Worm (Caenorhabditis elegans) whole organism, L1 larva: ENCODE measurements around the gene JC8.7.

ENCODE experiments used
- ceh-63 ChIP-seq: fragments of 200-800 bp; sonication (Bioruptor generic); optimal IDR thresholded peaks from 2 replicates; lab custom pipeline; 2018; ENCODE audit warnings: mild to moderate bottlenecking, missing genetic modification characterization, missing compliant biosample characterization
- ceh-88 ChIP-seq: fragments of 200-800 bp; sonication (Bioruptor generic); IDR thresholded peaks from 2 replicates; pipeline ENCODE4 v1.3.6; 2022; ENCODE audit warnings: missing genetic modification characterization, missing compliant biosample characterization
- ces-1 ChIP-seq: fragments of 150-350 bp; optimal IDR thresholded peaks from 2 replicates; lab custom pipeline; 2014; ENCODE audit warnings: missing biosample characterization, missing genetic modification reagents, missing genetic modification characterization
- efl-1 ChIP-seq, 4 experiments: fragments of 150-350 bp; optimal IDR thresholded peaks in 3 of 4; peaks in 1 of 4; 1 replicate in 1 of 4; 2 replicates in 3 of 4; lab custom pipeline; 2014; ENCODE audit warnings: missing biosample characterization in 2 of 4, missing genetic modification characterization in 2 of 4, missing genetic modification reagents in 2 of 4
- fkh-8 ChIP-seq: sonication (generic microtip); optimal IDR thresholded peaks from 2 replicates; lab custom pipeline; 2016; ENCODE audit warnings: mild to moderate bottlenecking, missing genetic modification characterization, missing compliant biosample characterization
- fos-1 ChIP-seq: fragments of 150-350 bp; optimal IDR thresholded peaks from 2 replicates; lab custom pipeline; 2014; ENCODE audit warnings: missing biosample characterization, missing genetic modification characterization
- hlh-17 ChIP-seq: fragments of 200-800 bp; sonication (Bioruptor generic); optimal IDR thresholded peaks from 2 replicates; lab custom pipeline; 2018; ENCODE audit warnings: missing genetic modification characterization, mild to moderate bottlenecking, missing compliant biosample characterization, moderate library complexity, borderline replicate concordance
- jun-1 ChIP-seq: fragments of 150-350 bp; optimal IDR thresholded peaks from 2 replicates; lab custom pipeline; 2014; ENCODE audit warnings: missing biosample characterization, missing genetic modification reagents, missing genetic modification characterization
- lin-15B ChIP-seq: fragments of 150-350 bp; sonication (generic microtip); optimal IDR thresholded peaks from 3 replicates; lab custom pipeline; 2014; ENCODE audit warnings: missing biosample characterization, missing genetic modification characterization
- pqm-1 ChIP-seq: sonication (generic microtip); optimal IDR thresholded peaks from 3 replicates; lab custom pipeline; 2017; ENCODE audit warnings: missing biosample characterization, missing genetic modification characterization
- snpc-4 ChIP-seq: fragments of 150-350 bp; optimal IDR thresholded peaks from 2 replicates; lab custom pipeline; 2014; ENCODE audit warnings: missing biosample characterization, missing genetic modification characterization
- sox-4 ChIP-seq: sonication (generic microtip); optimal IDR thresholded peaks from 2 replicates; lab custom pipeline; 2016; ENCODE audit warnings: missing genetic modification characterization, missing compliant biosample characterization
- unc-30 ChIP-seq: sonication (generic microtip); optimal IDR thresholded peaks from 2 replicates; lab custom pipeline; 2017; ENCODE audit warnings: missing biosample characterization, missing genetic modification characterization

DNA sequence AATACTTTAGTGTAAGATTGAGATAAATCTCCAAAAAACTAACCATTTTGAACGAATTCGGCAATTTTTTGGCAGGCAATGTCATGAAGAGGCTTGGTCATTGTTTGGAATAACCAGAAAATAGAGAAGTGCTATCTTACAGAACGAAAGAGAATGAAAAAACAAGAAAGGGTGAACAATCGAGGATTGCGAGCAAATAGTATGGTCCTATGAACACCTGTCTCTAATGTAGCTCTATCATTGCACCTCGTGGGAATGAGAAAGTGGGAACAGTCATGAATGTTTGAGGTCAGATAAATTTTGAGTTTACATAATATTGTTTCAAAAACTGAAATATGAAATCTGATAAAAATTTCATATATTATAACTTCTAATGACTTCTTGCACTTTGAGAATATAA lies 49.8 kb upstream of the JC8.7 start, which contains the start of gene C48D1.1:
- no peak for TF ChIP-seq unc-30 (tag; lab: Kevin White, UChicago)
- TF ChIP-seq lin-15B (tag; lab: Kevin White, UChicago): no peak
- no peak for TF ChIP-seq efl-1 (optimal IDR thresholded peaks at IDR 0.05; lab: Kevin White, UChicago)
- TF ChIP-seq efl-1 (GFP tag; optimal IDR thresholded peaks at IDR 0.05 in 1 of 2; lab: Kevin White, UChicago): no peak
- no peak for TF ChIP-seq sox-4 (tag; lab: Kevin White, UChicago)
- TF ChIP-seq fos-1 (tag; lab: Kevin White, UChicago): no peak
- no peak for TF ChIP-seq fkh-8 (tag; lab: Kevin White, UChicago)
- no peak for TF ChIP-seq snpc-4 (tag; lab: Kevin White, UChicago)
- TF ChIP-seq pqm-1: no peak
- no peak for TF ChIP-seq hlh-17 (GFP tag; lab: Kevin White, UChicago)
- TF ChIP-seq jun-1 (tag; lab: Kevin White, UChicago): no peak
- TF ChIP-seq ces-1 (GFP tag; lab: Kevin White, UChicago): no peak
- TF ChIP-seq ceh-88 (GFP tag; lab: Robert Waterston, UW): no peak
- no peak for TF ChIP-seq ceh-63
